Worm (Caenorhabditis elegans) whole organism, L3 larva: ENCODE measurements around the gene T05C1.3.

Source experiments
- ama-1 ChIP-seq: fragments of 150-350 bp; optimal IDR thresholded peaks from 2 replicates; lab custom pipeline; 2018
- ceh-82 ChIP-seq: fragments of 150-350 bp; optimal IDR thresholded peaks from 2 replicates; lab custom pipeline; 2014; ENCODE audit warnings: missing biosample characterization, missing genetic modification characterization
- elt-2 ChIP-seq: sonication (generic microtip); optimal IDR thresholded peaks from 2 replicates; lab custom pipeline; 2016; ENCODE audit warnings: missing genetic modification reagents, mild to moderate bottlenecking, missing genetic modification characterization, missing compliant biosample characterization
- jun-1 ChIP-seq: fragments of 150-350 bp; optimal IDR thresholded peaks from 2 replicates; lab custom pipeline; 2014; ENCODE audit warnings: missing biosample characterization, missing genetic modification reagents, missing genetic modification characterization
- lin-39 ChIP-seq: fragments of 150-350 bp; optimal IDR thresholded peaks from 2 replicates; lab custom pipeline; 2018; ENCODE audit warnings: missing biosample characterization, missing genetic modification reagents, missing genetic modification characterization
- lsy-12 ChIP-seq: sonication (generic microtip); optimal IDR thresholded peaks from 2 replicates; lab custom pipeline; 2016; ENCODE audit warnings: mild to moderate bottlenecking, missing genetic modification characterization, missing compliant biosample characterization
- mdl-1 ChIP-seq: fragments of 150-350 bp; optimal IDR thresholded peaks from 2 replicates; lab custom pipeline; 2014; ENCODE audit warnings: missing biosample characterization, missing genetic modification characterization

DNA sequence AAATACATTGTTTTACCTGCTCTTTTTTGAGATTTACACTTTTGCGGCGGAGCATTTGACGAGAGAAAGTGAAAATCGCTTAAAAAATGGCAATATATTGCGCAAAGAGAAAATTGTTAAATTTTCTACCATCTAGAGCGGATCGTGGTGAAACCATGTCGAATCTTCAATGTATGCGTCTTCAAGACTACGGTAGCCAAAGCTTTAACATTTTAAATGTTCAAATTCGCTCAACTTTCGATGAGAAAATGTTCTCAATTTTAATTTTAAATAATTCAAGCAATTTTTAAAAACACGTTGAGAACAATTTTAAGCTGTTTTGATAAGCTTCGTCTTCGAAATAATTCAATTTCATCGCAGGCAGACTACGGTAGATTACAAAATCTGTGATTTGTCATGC, 28.9 kb downstream of the T05C1.3 start:
- no peak for TF ChIP-seq elt-2
- TF ChIP-seq lin-39, result no peak
- no peak for TF ChIP-seq jun-1 (tag; lab: Kevin White, UChicago)
- TF ChIP-seq lsy-12 (tag; lab: Kevin White, UChicago), result no peak
- no peak for TF ChIP-seq ceh-82
- TF ChIP-seq mdl-1 (tag; lab: Kevin White, UChicago), result no peak
- TF ChIP-seq ama-1 (lab: Kevin White, UChicago), result no peak
